Worm (Caenorhabditis elegans) whole organism, young adult: Measurements from ENCODE around the gene scl-8.

Experiments used
- B0336.3 ChIP-seq: fragments of 200-800 bp; sonication (Bioruptor generic); IDR thresholded peaks from 2 replicates; pipeline ENCODE4 v1.3.6; 2022; ENCODE audit warnings: missing genetic modification characterization, missing compliant biosample characterization
- F10E7.11 ChIP-seq: sonication (generic microtip); optimal IDR thresholded peaks from 2 replicates; lab custom pipeline; 2017; ENCODE audit warnings: mild to moderate bottlenecking, missing genetic modification characterization, moderate library complexity, missing compliant biosample characterization
- F22D6.2 ChIP-seq: sonication (generic microtip); optimal IDR thresholded peaks from 2 replicates; lab custom pipeline; 2016; ENCODE audit warnings: mild to moderate bottlenecking, missing genetic modification characterization, missing compliant biosample characterization
- F39B2.1 ChIP-seq: fragments of 200-800 bp; sonication (Bioruptor generic); IDR thresholded peaks from 2 replicates; pipeline ENCODE4 v1.3.6; 2022; ENCODE audit warnings: missing genetic modification reagents, missing genetic modification characterization, missing compliant biosample characterization
- T07F8.4 ChIP-seq: sonication (generic microtip); optimal IDR thresholded peaks from 2 replicates; lab custom pipeline; 2016; ENCODE audit warnings: mild to moderate bottlenecking, missing genetic modification characterization, moderate library complexity, missing compliant biosample characterization
- Y53G8AR.9 ChIP-seq: fragments of 200-800 bp; sonication (Bioruptor generic); conservative IDR thresholded peaks from 2 replicates; pipeline ENCODE4 v1.3.6; 2022; ENCODE audit warnings: missing genetic modification reagents, missing genetic modification characterization, missing compliant biosample characterization
- Y56A3A.18 ChIP-seq: fragments of 200-800 bp; sonication (Bioruptor generic); IDR thresholded peaks from 2 replicates; pipeline ENCODE4 v1.3.6; 2022; ENCODE audit warnings: missing genetic modification reagents, missing genetic modification characterization, missing compliant biosample characterization
- Y67H2A.10 ChIP-seq: fragments of 200-800 bp; sonication (Bioruptor generic); conservative IDR thresholded peaks from 2 replicates; pipeline ENCODE4 v1.3.6; 2022; ENCODE audit warnings: missing genetic modification reagents, missing genetic modification characterization, missing compliant biosample characterization
- Y79H2A.3 ChIP-seq: fragments of 200-800 bp; sonication (Bioruptor generic); conservative IDR thresholded peaks from 2 replicates; pipeline ENCODE4 v1.3.6; 2022; ENCODE audit warnings: missing genetic modification reagents, missing genetic modification characterization, missing compliant biosample characterization
- ama-1 ChIP-seq, 3 experiments: fragments of 150-350 bp in 1 of 3; sonication (generic microtip) in 2 of 3; optimal IDR thresholded peaks; 2 replicates each; lab custom pipeline; 2014 to 2018; ENCODE audit warnings: missing biosample characterization in 2 of 3, missing genetic modification characterization in 2 of 3, missing genetic modification reagents in 2 of 3
- cebp-1 ChIP-seq, 2 experiments: fragments of 200-800 bp in 1 of 2; sonication (Bioruptor generic) in 1 of 2; sonication (generic microtip) in 1 of 2; IDR thresholded peaks in 1 of 2; optimal IDR thresholded peaks in 1 of 2; 2 replicates each; pipeline versions ENCODE4 v1.3.6 to Lab custom; 2017 to 2022; ENCODE audit warnings: missing compliant biosample characterization in 2 of 2, missing genetic modification characterization in 2 of 2, mild to moderate bottlenecking in 1 of 2, missing genetic modification reagents in 1 of 2, moderate library complexity in 1 of 2
- cebp-2 ChIP-seq: fragments of 200-800 bp; sonication (Bioruptor generic); IDR thresholded peaks from 2 replicates; pipeline ENCODE4 v1.3.6; 2022; ENCODE audit warnings: missing genetic modification characterization, missing compliant biosample characterization
- ceh-100 ChIP-seq: fragments of 200-800 bp; sonication (Bioruptor generic); IDR thresholded peaks from 2 replicates; pipeline ENCODE4 v1.3.6; 2022; ENCODE audit warnings: missing genetic modification reagents, missing genetic modification characterization, missing compliant biosample characterization
- ceh-40 ChIP-seq: fragments of 200-800 bp; sonication (Bioruptor generic); IDR thresholded peaks from 2 replicates; pipeline ENCODE4 v1.3.6; 2022; ENCODE audit warnings: missing genetic modification characterization, missing compliant biosample characterization
- egl-18 ChIP-seq: fragments of 200-800 bp; sonication (Bioruptor generic); IDR thresholded peaks from 2 replicates; pipeline ENCODE4 v1.3.6; 2022; ENCODE audit warnings: missing genetic modification reagents, missing genetic modification characterization, missing compliant biosample characterization
- ekl-4 ChIP-seq: fragments of 200-800 bp; sonication (Bioruptor generic); IDR thresholded peaks from 2 replicates; pipeline ENCODE4 v1.3.6; 2022; ENCODE audit warnings: missing genetic modification reagents, missing genetic modification characterization, missing compliant biosample characterization
- lsy-27 ChIP-seq: sonication (generic microtip); optimal IDR thresholded peaks from 2 replicates; lab custom pipeline; 2017; ENCODE audit warnings: missing genetic modification characterization, mild to moderate bottlenecking, missing compliant biosample characterization, antibody characterized with exemption, missing genotype, borderline replicate concordance; ENCODE audit not compliant: insufficient read depth
- madf-6 ChIP-seq: fragments of 200-800 bp; sonication (Bioruptor generic); IDR thresholded peaks from 2 replicates; pipeline ENCODE4 v1.3.6; 2022; ENCODE audit warnings: missing genetic modification reagents, missing genetic modification characterization, missing compliant biosample characterization
- madf-8 ChIP-seq: fragments of 200-800 bp; sonication (Bioruptor generic); conservative IDR thresholded peaks from 2 replicates; pipeline ENCODE4 v1.3.6; 2022; ENCODE audit warnings: missing genetic modification reagents, missing genetic modification characterization, missing compliant biosample characterization
- nfya-2 ChIP-seq: fragments of 200-800 bp; sonication (Bioruptor generic); IDR thresholded peaks from 2 replicates; pipeline ENCODE4 v1.3.6; 2022; ENCODE audit warnings: missing genetic modification reagents, missing genetic modification characterization, missing compliant biosample characterization
- nhr-120 ChIP-seq: fragments of 200-800 bp; sonication (Bioruptor generic); IDR thresholded peaks from 2 replicates; pipeline ENCODE4 v1.3.6; 2022; ENCODE audit warnings: missing genetic modification characterization, missing compliant biosample characterization
- nhr-80 ChIP-seq: sonication (generic microtip); optimal IDR thresholded peaks from 2 replicates; lab custom pipeline; 2016; ENCODE audit warnings: missing genetic modification characterization, missing compliant biosample characterization
- repo-1 ChIP-seq: sonication (generic microtip); optimal IDR thresholded peaks from 2 replicates; lab custom pipeline; 2017; ENCODE audit warnings: mild to moderate bottlenecking, missing genetic modification characterization, missing compliant biosample characterization
- sea-2 ChIP-seq: fragments of 200-800 bp; sonication (Bioruptor generic); IDR thresholded peaks from 2 replicates; pipeline ENCODE4 v1.3.6; 2022; ENCODE audit warnings: missing genetic modification characterization, missing compliant biosample characterization
- zfh-2 ChIP-seq: fragments of 200-800 bp; sonication (Bioruptor generic); conservative IDR thresholded peaks from 2 replicates; pipeline ENCODE4 v1.3.6; 2022; ENCODE audit warnings: missing genetic modification reagents, missing genetic modification characterization, missing compliant biosample characterization
- ztf-18 ChIP-seq: sonication (generic microtip); optimal IDR thresholded peaks from 2 replicates; lab custom pipeline; 2016; ENCODE audit warnings: missing genotype, mild to moderate bottlenecking, missing genetic modification characterization, missing compliant biosample characterization
- ztf-22 ChIP-seq: fragments of 200-800 bp; sonication (Bioruptor generic); optimal IDR thresholded peaks from 2 replicates; lab custom pipeline; 2018; ENCODE audit warnings: mild to moderate bottlenecking, missing genetic modification characterization, moderate library complexity, missing compliant biosample characterization

Gene scl-8

DNA sequence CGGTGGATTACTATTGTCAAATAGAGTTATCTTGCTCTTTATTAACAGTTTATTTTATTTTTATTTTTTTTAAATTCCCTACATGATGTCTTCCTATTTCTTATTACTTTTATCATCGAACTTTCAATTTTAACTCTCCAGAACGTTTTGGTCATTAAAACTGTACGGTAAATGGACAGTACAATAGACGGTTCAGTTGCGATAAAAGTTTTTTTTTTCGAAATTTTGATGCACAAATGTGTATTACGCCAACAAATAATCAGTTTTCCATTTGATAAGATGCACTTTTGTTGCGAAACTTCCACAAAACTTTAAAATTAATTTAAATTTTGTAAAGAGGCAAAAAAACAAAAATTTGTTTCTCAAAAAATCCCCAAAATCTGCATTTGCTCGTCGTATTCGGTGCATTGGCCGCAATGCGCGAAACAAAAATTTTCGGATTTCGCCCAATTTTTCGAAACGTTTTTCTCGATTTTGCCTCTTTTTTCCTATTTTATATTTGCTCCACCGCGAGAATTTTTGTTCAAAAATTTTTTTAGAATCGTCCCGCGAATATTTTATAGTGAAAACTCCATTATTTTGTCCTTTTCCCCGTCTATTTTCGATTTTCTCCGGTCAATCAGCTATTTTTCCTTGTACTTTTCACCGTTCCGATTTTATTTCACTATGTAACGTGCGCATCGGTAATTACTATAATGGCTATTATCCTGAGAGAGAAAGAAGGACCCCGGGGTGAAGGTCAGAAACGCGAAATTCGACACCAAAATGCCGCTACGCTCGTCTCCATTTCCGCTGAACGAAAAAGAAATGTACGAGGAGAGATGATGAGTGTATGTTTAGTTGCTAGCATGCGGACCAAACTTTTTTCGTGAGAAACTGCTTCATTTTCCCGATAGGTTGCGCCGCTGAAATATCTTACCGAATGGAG lies 42.5 kb upstream of the scl-8 start (continued):
- TF ChIP-seq cebp-1 (GFP tag; IDR thresholded peaks at IDR 0.05; lab: Robert Waterston, UW) (no peak), cebp-1 (tag; optimal IDR thresholded peaks at IDR 0.05; lab: Kevin White, UChicago) (peak; percentile 20), F39B2.1 (GFP tag; lab: Robert Waterston, UW) (no peak), lsy-27 (tag; lab: Kevin White, UChicago) (no peak), ztf-18 (tag; lab: Kevin White, UChicago) (no peak), F22D6.2 (no peak), egl-18 (GFP tag; lab: Robert Waterston, UW) (no peak), repo-1 (tag; lab: Kevin White, UChicago) (no peak), Y56A3A.18 (GFP tag; lab: Robert Waterston, UW) (no peak), ama-1 (optimal IDR thresholded peaks at IDR 0.05; lab: Kevin White, UChicago) (no peak), ama-1 (GFP tag; optimal IDR thresholded peaks at IDR 0.05; lab: Kevin White, UChicago) (no peak), ceh-40 (GFP tag; lab: Robert Waterston, UW) (no peak), ztf-22 (no peak)

DNA sequence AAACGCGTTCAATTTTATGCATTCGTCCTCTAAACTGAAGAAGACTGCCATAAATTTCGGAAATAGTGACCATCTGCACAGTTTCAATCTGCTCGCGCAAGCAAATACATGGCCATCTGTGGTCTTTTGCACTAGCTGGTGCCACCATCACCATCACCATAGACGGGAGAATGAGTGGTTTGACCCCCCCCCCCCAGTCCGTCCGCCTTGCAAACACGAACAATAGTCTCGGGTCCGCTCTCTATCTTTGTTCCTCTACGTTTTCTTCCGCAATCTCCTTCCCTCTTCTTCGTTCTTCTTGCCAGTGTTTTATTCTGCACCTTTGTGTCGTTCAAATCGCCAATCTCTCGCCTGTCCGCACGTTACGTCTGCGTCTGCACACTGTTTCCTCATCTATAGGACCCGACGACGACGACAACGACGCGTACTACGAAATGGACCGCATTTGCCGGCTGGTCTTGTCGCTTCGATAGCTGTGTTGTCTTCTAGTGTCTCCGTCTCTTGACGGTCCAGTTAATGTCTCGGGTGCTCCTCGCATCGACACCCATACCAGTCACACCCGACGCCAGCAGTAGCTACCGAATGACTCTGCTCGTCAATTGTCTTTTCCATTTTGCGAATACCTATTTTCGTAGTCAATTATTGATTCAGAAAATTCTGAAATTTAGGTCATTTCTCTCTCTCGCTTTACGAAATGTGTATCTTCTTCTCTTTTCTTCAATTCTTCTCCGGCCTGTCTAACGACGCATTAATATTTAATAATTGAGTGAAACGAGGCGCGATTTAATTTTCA lies 41.7 kb upstream of the scl-8 start:
- TF ChIP-seq lsy-27 (tag; lab: Kevin White, UChicago) (no peak), cebp-2 (GFP tag; lab: Robert Waterston, UW) (0 out of 2 replicates have a peak, but pooled peaks have one; percentile 59), cebp-1 (GFP tag; IDR thresholded peaks at IDR 0.05; lab: Robert Waterston, UW) (no peak), cebp-1 (tag; optimal IDR thresholded peaks at IDR 0.05; lab: Kevin White, UChicago) (no peak), B0336.3 (peak; percentile 36; the same call in 1 of the 2 replicates), F22D6.2 (no peak), zfh-2 (GFP tag; lab: Robert Waterston, UW) (peak; percentile 65), Y67H2A.10 (GFP tag; lab: Robert Waterston, UW) (no peak)

DNA sequence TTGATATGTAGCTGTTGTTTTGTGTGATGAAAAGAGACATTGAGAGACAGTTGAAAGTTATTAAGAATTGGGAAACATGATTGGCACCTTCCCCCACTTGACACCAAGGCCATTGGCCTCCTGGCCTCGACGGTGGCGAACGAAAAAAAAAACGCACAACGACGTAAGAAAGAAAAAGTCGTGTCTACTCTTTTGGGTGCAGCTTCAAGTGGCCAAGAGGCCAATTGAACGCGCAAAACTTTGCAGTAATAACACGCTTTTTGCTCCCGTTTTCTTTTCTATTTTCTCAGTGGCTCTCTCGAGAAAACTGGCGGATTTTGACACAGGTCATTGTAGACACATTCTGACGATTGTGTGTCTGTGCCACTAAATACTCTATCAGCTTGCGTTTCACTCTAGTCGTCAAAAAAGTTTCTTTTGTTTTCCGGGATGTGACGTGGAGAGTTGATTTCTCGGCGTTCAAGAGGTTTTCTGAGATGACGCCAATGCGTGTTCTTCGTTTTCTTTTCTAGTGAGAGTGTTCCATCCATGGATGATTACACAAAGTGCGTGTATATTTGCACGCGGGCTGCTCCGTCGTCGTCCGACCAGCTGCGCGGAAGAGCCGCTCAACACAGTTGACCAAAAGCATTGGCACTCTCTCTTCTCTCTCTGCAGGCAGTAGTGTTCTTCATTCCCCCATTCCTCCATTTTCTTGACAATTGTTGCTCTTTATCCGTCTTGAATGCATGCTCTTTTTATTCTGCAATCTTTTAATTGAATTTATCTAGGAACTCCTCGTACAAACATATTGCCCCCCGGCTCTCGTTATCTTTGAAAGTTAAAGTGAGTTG lies 40.9 kb upstream of the scl-8 start:
- TF ChIP-seq F10E7.11 (tag; lab: Kevin White, UChicago) (no peak), ekl-4 (no peak), T07F8.4 (tag; lab: Kevin White, UChicago) (no peak), ceh-100 (GFP tag; lab: Robert Waterston, UW) (no peak), Y53G8AR.9 (GFP tag; lab: Robert Waterston, UW) (0 out of 2 replicates have a peak, but pooled peaks have one; percentile 20), sea-2 (GFP tag; lab: Robert Waterston, UW) (no peak), zfh-2 (GFP tag; lab: Robert Waterston, UW) (peak; percentile 38; the same call in 1 of the 2 replicates), Y56A3A.18 (GFP tag; lab: Robert Waterston, UW) (no peak), ztf-18 (tag; lab: Kevin White, UChicago) (peak; percentile 2), madf-6 (GFP tag; lab: Robert Waterston, UW) (0 out of 2 replicates have a peak, but pooled peaks have one; percentile 9), madf-8 (GFP tag; lab: Robert Waterston, UW) (no peak), cebp-1 (GFP tag; IDR thresholded peaks at IDR 0.05; lab: Robert Waterston, UW) (no peak), cebp-1 (tag; optimal IDR thresholded peaks at IDR 0.05; lab: Kevin White, UChicago) (no peak), nfya-2 (GFP tag; lab: Robert Waterston, UW) (no peak), nhr-120 (GFP tag; lab: Robert Waterston, UW) (no peak)

ce11 chrIV:13032153-13032552 lies 39.4 kb upstream of the scl-8 start:
- TF ChIP-seq Y79H2A.3 (GFP tag; lab: Robert Waterston, UW) (no peak), nhr-80 (peak; percentile 29), cebp-1 (GFP tag; IDR thresholded peaks at IDR 0.05; lab: Robert Waterston, UW) (no peak), cebp-1 (tag; optimal IDR thresholded peaks at IDR 0.05; lab: Kevin White, UChicago) (peak; percentile 4)
- TF ChIP-seq, all 124 proteins: peak for 2
